Worm (Caenorhabditis elegans) whole organism, L4/young adult: ENCODE measurements around the gene srsx-40.

Source experiments
- W03F9.2 ChIP-seq: fragments of 150-350 bp; optimal IDR thresholded peaks from 2 replicates; lab custom pipeline; 2014; ENCODE audit warnings: missing biosample characterization, missing genetic modification characterization
- dao-5 ChIP-seq: sonication (generic microtip); optimal IDR thresholded peaks from 2 replicates; lab custom pipeline; 2016; ENCODE audit warnings: missing genotype, missing genetic modification characterization, moderate library complexity, missing compliant biosample characterization
- him-1 ChIP-seq: sonication (generic microtip); optimal IDR thresholded peaks from 2 replicates; lab custom pipeline; 2016; ENCODE audit warnings: missing genotype, missing genetic modification reagents, missing genetic modification characterization, missing compliant biosample characterization

DNA sequence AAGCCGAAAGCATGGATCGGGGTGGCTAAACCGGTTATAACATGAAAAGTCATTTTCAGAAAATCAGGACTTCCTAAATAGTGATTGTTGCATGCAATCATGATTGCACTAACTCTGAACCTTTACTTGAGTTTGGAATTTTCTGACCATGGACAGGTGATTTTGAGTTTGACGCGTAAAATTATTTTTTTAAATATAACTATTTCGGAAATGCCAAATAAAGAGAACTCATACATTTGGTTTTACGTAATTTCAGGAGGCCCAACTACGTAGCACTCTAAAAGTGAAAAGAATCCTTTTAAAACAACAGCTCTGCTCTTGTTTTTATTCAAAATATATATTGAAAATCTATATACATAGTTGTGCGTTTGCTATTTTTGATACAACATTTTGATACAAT is 51.7 kb downstream of the srsx-40 start, which contains the start of gene srh-234:
- TF ChIP-seq him-1 (no peak), dao-5 (tag; lab: Kevin White, UChicago) (no peak), W03F9.2 (no peak)
